Worm (Caenorhabditis elegans) whole organism, L2 larva: ENCODE data around the gene math-3.

Experiments used
- ama-1 ChIP-seq: fragments of 150-350 bp; optimal IDR thresholded peaks from 2 replicates; lab custom pipeline; 2018; ENCODE audit warnings: inconsistent platforms
- elt-3 ChIP-seq: sonication (generic microtip); optimal IDR thresholded peaks from 2 replicates; lab custom pipeline; 2017; ENCODE audit warnings: missing biosample characterization, missing genetic modification characterization
- lin-39 ChIP-seq: fragments of 150-350 bp; optimal IDR thresholded peaks from 2 replicates; lab custom pipeline; 2014; ENCODE audit warnings: missing biosample characterization, missing genetic modification reagents, missing genetic modification characterization
- mab-5 ChIP-seq: fragments of 150-350 bp; optimal IDR thresholded peaks from 2 replicates; lab custom pipeline; 2014; ENCODE audit warnings: missing biosample characterization, missing genetic modification characterization
- nhr-237 ChIP-seq: fragments of 150-350 bp; optimal IDR thresholded peaks from 2 replicates; lab custom pipeline; 2014; ENCODE audit warnings: missing biosample characterization, missing genetic modification characterization
- ztf-11 ChIP-seq: sonication (generic microtip); optimal IDR thresholded peaks from 2 replicates; lab custom pipeline; 2017; ENCODE audit warnings: missing biosample characterization, missing genetic modification characterization
- ztf-4 ChIP-seq: fragments of 150-350 bp; optimal IDR thresholded peaks from 2 replicates; lab custom pipeline; 2014; ENCODE audit warnings: missing biosample characterization, missing genetic modification characterization

- TF ChIP-seq mab-5 (tag; lab: Kevin White, UChicago) (no peak), nhr-237 (tag; lab: Kevin White, UChicago) (no peak), elt-3 (tag; lab: Kevin White, UChicago) (no peak), lin-39 (tag; lab: Kevin White, UChicago) (no peak), ztf-4 (tag; lab: Kevin White, UChicago) (no peak), ama-1 (lab: Kevin White, UChicago) (no peak), ztf-11 (no peak)
Measured at ce11 chrII:1730103-1730502, 41.8 kb upstream of the math-3 start, which contains the start of gene ceh-81.
